Fruit fly (Drosophila melanogaster): ENCODE data around the gene Ance-3.

The Ance-3 gene

dm6 chr2L:13877934-13878580 lies 36.5 kb upstream of the Ance-3 start:
- TF ChIP-seq abd-A (tag; optimal IDR thresholded peaks at IDR 0.05) (peak; percentile 9), Pdp1 (GFP tag; optimal IDR thresholded peaks at IDR 0.05) (peak in 1 of 2 experiments; percentile 3), CG16779 (GFP tag; IDR thresholded peaks at IDR 0.05) (no peak), CG7963 (GFP tag; IDR thresholded peaks at IDR 0.05; ENCODE audit: partially characterized antibody) (no peak), CG16863 (GFP tag; optimal IDR thresholded peaks at IDR 0.05) (no peak), Vsx1 (GFP tag; optimal IDR thresholded peaks at IDR 0.05) (peak; percentile 21), p53 (GFP tag; optimal IDR thresholded peaks at IDR 0.05) (no peak), PHDP (tag; optimal IDR thresholded peaks at IDR 0.05) (no peak), Sin3A (optimal IDR thresholded peaks at IDR 0.05) (no peak), ttk (GFP tag; IDR thresholded peaks at IDR 0.05) (0 out of 2 replicates have a peak, but pooled peaks have one; percentile 16), bbx (GFP tag; IDR thresholded peaks at IDR 0.05; ENCODE audit: partially characterized antibody) (0 out of 2 replicates have a peak, but pooled peaks have one; percentile 15), CG17359 (tag; optimal IDR thresholded peaks at IDR 0.05) (no peak), E2f2 (GFP tag; IDR thresholded peaks at IDR 0.05) (no peak), ase (GFP tag; IDR thresholded peaks at IDR 0.05) (no peak), chinmo (GFP tag; IDR thresholded peaks at IDR 0.05; ENCODE audit: partially characterized antibody) (0 out of 4 replicates have a peak, but pooled peaks have one; percentile 59), Hand (GFP tag; optimal IDR thresholded peaks at IDR 0.05) (no peak), Trl (optimal IDR thresholded peaks at IDR 0.05) (peak; percentile 87 to 90), Trl (GFP tag; optimal IDR thresholded peaks at IDR 0.05) (no peak), CG15011 (GFP tag; optimal IDR thresholded peaks at IDR 0.05) (no peak), eve (GFP tag; optimal IDR thresholded peaks at IDR 0.05) (peak in 1 of 2 experiments; percentile 34), Dbx (GFP tag; IDR thresholded peaks at IDR 0.05) (no peak), Dll (GFP tag; IDR thresholded peaks at IDR 0.05; ENCODE audit: partially characterized antibody) (0 out of 4 replicates have a peak, but pooled peaks have one; percentile 25), CkIIα-i1 (GFP tag; IDR thresholded peaks at IDR 0.05) (no peak), sqz (GFP tag; optimal IDR thresholded peaks at IDR 0.05) (no peak), usp (GFP tag; optimal IDR thresholded peaks at IDR 0.05) (no peak), Rfx (GFP tag; IDR thresholded peaks at IDR 0.05) (no peak), Abd-B (GFP tag; optimal IDR thresholded peaks at IDR 0.05) (no peak), CG9609 (GFP tag; optimal IDR thresholded peaks at IDR 0.05) (no peak), gcm (GFP tag; optimal IDR thresholded peaks at IDR 0.05) (no peak), Gug (GFP tag; IDR thresholded peaks at IDR 0.05) (no peak), CG3163 (GFP tag; optimal IDR thresholded peaks at IDR 0.05) (peak; percentile 95), Eip74EF (GFP tag; optimal IDR thresholded peaks at IDR 0.05) (peak in 1 of 2 experiments; percentile 13), CG9797 (GFP tag; optimal IDR thresholded peaks at IDR 0.05) (no peak), peb (GFP tag; IDR thresholded peaks at IDR 0.05) (no peak), yki (optimal IDR thresholded peaks at IDR 0.05) (peak; percentile 25), crol (GFP tag; IDR thresholded peaks at IDR 0.05) (no peak), cad (GFP tag; optimal IDR thresholded peaks at IDR 0.05) (no peak), CG4328 (GFP tag; optimal IDR thresholded peaks at IDR 0.05) (no peak), Ravus (GFP tag; IDR thresholded peaks at IDR 0.05) (no peak), corto (GFP tag; optimal IDR thresholded peaks at IDR 0.05) (peak; percentile 47), Dip2 (GFP tag; IDR thresholded peaks at IDR 0.05) (no peak), B-H2 (GFP tag; optimal IDR thresholded peaks at IDR 0.05) (no peak), CG3995 (GFP tag; optimal IDR thresholded peaks at IDR 0.05) (no peak), CG18262 (tag; optimal IDR thresholded peaks at IDR 0.05) (no peak), CG10274 (GFP tag; optimal IDR thresholded peaks at IDR 0.05) (no peak), CG6689 (GFP tag; IDR thresholded peaks at IDR 0.05) (peak; percentile 19; the same call in 1 of the 2 replicates), chm (GFP tag; IDR thresholded peaks at IDR 0.05) (peak; percentile 35; the same call in 1 of the 2 replicates)

Data from whole organism, embryonic.